Worm (Caenorhabditis elegans): ENCODE data around the gene C14E2.7.

C14E2.7 gene

ce11 chrX:1816106-1816505 is at the start of gene C14E2.7:
C14E2.7 (plus strand) TSS chrX:1816406.
- TF ChIP-seq dao-5 (tag; optimal IDR thresholded peaks at IDR 0.05) (no peak), W03F9.2 (tag; optimal IDR thresholded peaks at IDR 0.05) (no peak), him-1 (tag; optimal IDR thresholded peaks at IDR 0.05) (no peak)

- no peak for TF ChIP-seq W03F9.2 (tag; optimal IDR thresholded peaks at IDR 0.05)
- TF ChIP-seq him-1 (tag; optimal IDR thresholded peaks at IDR 0.05), result no peak
- TF ChIP-seq dao-5 (tag; optimal IDR thresholded peaks at IDR 0.05), result no peak
Measured at ce11 chrX:1769636-1770035, 46.6 kb upstream of the C14E2.7 start.

- TF ChIP-seq him-1 (tag; optimal IDR thresholded peaks at IDR 0.05), result no peak
- TF ChIP-seq W03F9.2 (tag; optimal IDR thresholded peaks at IDR 0.05), result no peak
- TF ChIP-seq dao-5 (tag; optimal IDR thresholded peaks at IDR 0.05), result no peak
Measured at ce11 chrX:1777988-1778387, 38.2 kb upstream of the C14E2.7 start, which contains the start of gene elc-2. elc-2 (minus strand) TSS chrX:1778088.

- no peak for TF ChIP-seq him-1 (tag; optimal IDR thresholded peaks at IDR 0.05)
- TF ChIP-seq dao-5 (tag; optimal IDR thresholded peaks at IDR 0.05), result no peak
- TF ChIP-seq W03F9.2 (tag; optimal IDR thresholded peaks at IDR 0.05), result no peak
Measured at ce11 chrX:1785692-1786091, 30.5 kb upstream of the C14E2.7 start.

ce11 chrX:1786607-1787006 is 29.6 kb upstream of the C14E2.7 start, which contains the start of gene arg-1:
arg-1 (plus strand) TSS chrX:1786907.
- TF ChIP-seq him-1 (tag; optimal IDR thresholded peaks at IDR 0.05), result no peak
- TF ChIP-seq dao-5 (tag; optimal IDR thresholded peaks at IDR 0.05), result no peak
- no peak for TF ChIP-seq W03F9.2 (tag; optimal IDR thresholded peaks at IDR 0.05)

- no peak for TF ChIP-seq W03F9.2 (tag; optimal IDR thresholded peaks at IDR 0.05)
- TF ChIP-seq dao-5 (tag; optimal IDR thresholded peaks at IDR 0.05), result no peak
- TF ChIP-seq him-1 (tag; optimal IDR thresholded peaks at IDR 0.05), result no peak
Measured at ce11 chrX:1791095-1791494, 25.1 kb upstream of the C14E2.7 start.

DNA sequence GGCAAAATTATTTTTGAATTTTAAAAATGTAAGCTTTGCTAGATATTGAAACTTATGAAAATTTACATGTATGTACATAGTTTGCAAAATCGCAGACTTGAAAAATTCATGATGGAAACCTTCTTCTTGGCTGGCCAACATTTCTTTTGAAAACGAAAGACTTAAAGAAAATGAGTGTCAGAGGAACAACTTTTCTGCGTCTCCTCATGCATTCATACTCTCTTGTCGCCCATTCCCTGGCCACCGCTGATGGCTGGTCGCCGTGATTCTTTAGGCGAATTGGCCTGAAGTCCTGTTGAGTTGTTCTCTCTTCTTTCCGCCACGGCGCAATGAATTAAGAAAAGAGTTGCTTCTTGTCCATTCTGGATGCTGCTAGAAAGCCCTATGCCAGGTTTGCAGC is 20.1 kb upstream of the C14E2.7 start:
- TF ChIP-seq dao-5 (tag; optimal IDR thresholded peaks at IDR 0.05), result no peak
- no peak for TF ChIP-seq W03F9.2 (tag; optimal IDR thresholded peaks at IDR 0.05)
- no peak for TF ChIP-seq him-1 (tag; optimal IDR thresholded peaks at IDR 0.05)

ce11 chrX:1798543-1798942 is 17.7 kb upstream of the C14E2.7 start:
- TF ChIP-seq dao-5 (tag; optimal IDR thresholded peaks at IDR 0.05) (no peak), him-1 (tag; optimal IDR thresholded peaks at IDR 0.05) (no peak), W03F9.2 (tag; optimal IDR thresholded peaks at IDR 0.05) (no peak)

ce11 chrX:1800980-1801506 is 15.2 kb upstream of the C14E2.7 start, which contains the start of gene C14E2.11:
C14E2.11 (plus strand) TSS chrX:1801456.
- TF ChIP-seq dao-5 (tag; optimal IDR thresholded peaks at IDR 0.05), result no peak
- no peak for TF ChIP-seq him-1 (tag; optimal IDR thresholded peaks at IDR 0.05)
- no peak for TF ChIP-seq W03F9.2 (tag; optimal IDR thresholded peaks at IDR 0.05)

- no peak for TF ChIP-seq dao-5 (tag; optimal IDR thresholded peaks at IDR 0.05)
- TF ChIP-seq him-1 (tag; optimal IDR thresholded peaks at IDR 0.05), result no peak
- no peak for TF ChIP-seq W03F9.2 (tag; optimal IDR thresholded peaks at IDR 0.05)
Measured at ce11 chrX:1811436-1811835, 4.8 kb upstream of the C14E2.7 start, which contains the start of gene C14E2.3. C14E2.3 (minus strand) TSS chrX:1811536.

DNA sequence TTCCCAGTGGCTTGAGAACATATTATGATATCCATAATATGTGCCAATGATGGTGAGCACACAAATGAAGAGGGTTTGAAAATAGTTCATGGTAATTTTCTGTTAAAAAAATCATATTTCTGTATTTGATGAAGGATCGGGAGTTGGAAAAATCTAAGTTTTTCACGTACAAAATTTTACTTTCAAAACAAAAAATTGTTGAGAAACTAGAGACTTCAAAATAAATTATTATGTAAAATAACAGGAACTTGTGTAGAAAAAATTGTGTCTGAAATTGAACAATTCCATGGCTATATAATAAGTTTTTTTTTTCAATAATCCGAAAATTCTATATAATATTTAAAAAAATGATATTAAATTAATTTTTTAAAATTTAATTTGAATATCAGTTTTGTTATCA is 5.0 kb downstream of the C14E2.7 start, which contains the start of gene C14E2.4:
Gene C14E2.4, minus strand, starts transcription at position 101 of the 400 bp plus-strand sequence.
- TF ChIP-seq dao-5 (tag; optimal IDR thresholded peaks at IDR 0.05) (no peak), W03F9.2 (tag; optimal IDR thresholded peaks at IDR 0.05) (no peak), him-1 (tag; optimal IDR thresholded peaks at IDR 0.05) (no peak)

ce11 chrX:1825290-1825832 is 9.2 kb downstream of the C14E2.7 start, which contains the start of gene C14E2.5:
C14E2.5 (minus strand) TSS chrX:1825340.
- TF ChIP-seq dao-5 (tag; optimal IDR thresholded peaks at IDR 0.05) (no peak), him-1 (tag; optimal IDR thresholded peaks at IDR 0.05) (no peak), W03F9.2 (tag; optimal IDR thresholded peaks at IDR 0.05) (no peak)

- TF ChIP-seq dao-5 (tag; optimal IDR thresholded peaks at IDR 0.05) (no peak), W03F9.2 (tag; optimal IDR thresholded peaks at IDR 0.05) (no peak)
Measured at ce11 chrX:1826166-1826565, 10.0 kb downstream of the C14E2.7 start, which contains the start of gene C14E2.1. C14E2.1 (plus strand) TSS chrX:1826466.

- no peak for TF ChIP-seq him-1 (tag; optimal IDR thresholded peaks at IDR 0.05)
- no peak for TF ChIP-seq dao-5 (tag; optimal IDR thresholded peaks at IDR 0.05)
- no peak for TF ChIP-seq W03F9.2 (tag; optimal IDR thresholded peaks at IDR 0.05)
Measured at ce11 chrX:1829937-1830336, 13.7 kb downstream of the C14E2.7 start, which contains the start of gene C14E2.6. C14E2.6 (minus strand) TSS chrX:1830037.

- TF ChIP-seq W03F9.2 (tag; optimal IDR thresholded peaks at IDR 0.05) (no peak), dao-5 (tag; optimal IDR thresholded peaks at IDR 0.05) (no peak), him-1 (tag; optimal IDR thresholded peaks at IDR 0.05) (no peak)
Measured at ce11 chrX:1830475-1830874, 14.3 kb downstream of the C14E2.7 start.
